Worm (Caenorhabditis elegans) whole organism, mixed stage, embryonic: Measurements from ENCODE around the gene col-90.

Experiments used
- ces-1 ChIP-seq: fragments of 150-350 bp; optimal IDR thresholded peaks from 2 replicates; lab custom pipeline; 2014; ENCODE audit warnings: missing biosample characterization, missing genetic modification reagents, missing genetic modification characterization
- elt-1 ChIP-seq: sonication (generic microtip); optimal IDR thresholded peaks from 2 replicates; lab custom pipeline; 2017; ENCODE audit warnings: missing genetic modification characterization, mild to moderate bottlenecking, missing compliant biosample characterization, antibody characterized with exemption, moderate library complexity, borderline replicate concordance; ENCODE audit not compliant: insufficient read depth
- ham-2 ChIP-seq: fragments of 200-800 bp; sonication (Bioruptor generic); optimal IDR thresholded peaks from 2 replicates; lab custom pipeline; 2018; ENCODE audit warnings: mild to moderate bottlenecking, missing genetic modification characterization, missing compliant biosample characterization
- hlh-1 ChIP-seq: fragments of 150-350 bp; optimal IDR thresholded peaks from 2 replicates; lab custom pipeline; 2014; ENCODE audit warnings: missing biosample characterization, missing genetic modification reagents, missing genetic modification characterization
- lsy-2 ChIP-seq: fragments of 150-350 bp; optimal IDR thresholded peaks from 2 replicates; lab custom pipeline; 2014; ENCODE audit warnings: missing biosample characterization, missing genetic modification characterization
- mep-1 ChIP-seq: fragments of 150-350 bp; optimal IDR thresholded peaks from 2 replicates; lab custom pipeline; 2017; ENCODE audit warnings: missing biosample characterization, missing genetic modification reagents, missing genetic modification characterization, inconsistent platforms
- nhr-2 ChIP-seq: fragments of 150-350 bp; optimal IDR thresholded peaks from 2 replicates; lab custom pipeline; 2014; ENCODE audit warnings: missing biosample characterization, missing genetic modification characterization
- nhr-237 ChIP-seq: fragments of 150-350 bp; optimal IDR thresholded peaks from 2 replicates; lab custom pipeline; 2014; ENCODE audit warnings: missing biosample characterization, missing genetic modification characterization
- nhr-28 ChIP-seq: fragments of 150-350 bp; optimal IDR thresholded peaks from 2 replicates; lab custom pipeline; 2014; ENCODE audit warnings: missing biosample characterization, missing genetic modification characterization
- pha-4 ChIP-seq: fragments of 150-350 bp; optimal IDR thresholded peaks from 2 replicates; lab custom pipeline; 2018; ENCODE audit warnings: missing biosample characterization, missing genetic modification reagents, missing genetic modification characterization
- sem-2 ChIP-seq: fragments of 200-800 bp; sonication (Bioruptor generic); optimal IDR thresholded peaks from 2 replicates; lab custom pipeline; 2018; ENCODE audit warnings: mild to moderate bottlenecking, missing genetic modification characterization, missing compliant biosample characterization
- unc-39 ChIP-seq: fragments of 150-350 bp; optimal IDR thresholded peaks from 2 replicates; lab custom pipeline; 2014; ENCODE audit warnings: missing biosample characterization, missing genetic modification characterization

DNA sequence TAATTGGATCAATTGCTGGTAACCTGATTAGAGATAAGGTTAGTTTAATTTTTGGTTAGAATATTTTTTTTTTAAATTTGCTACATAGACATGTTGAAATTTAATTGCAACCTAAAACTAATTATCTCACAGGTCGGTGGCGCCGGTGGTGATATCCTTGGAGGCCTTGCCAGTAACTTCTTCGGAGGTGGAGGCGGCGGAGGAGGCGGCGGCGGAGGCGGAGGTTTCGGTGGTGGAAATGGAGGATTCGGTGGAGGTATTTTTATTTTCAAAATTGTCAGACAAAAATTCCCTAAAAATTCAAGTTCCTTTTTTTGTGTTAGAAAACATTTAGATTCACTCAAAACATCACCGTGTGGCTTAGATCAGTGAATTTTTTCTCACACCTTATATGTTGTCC is 32.6 kb downstream of the col-90 start:
- TF ChIP-seq ces-1 (GFP tag; lab: Kevin White, UChicago) (no peak), mep-1 (tag; lab: Kevin White, UChicago) (no peak), unc-39 (tag; lab: Kevin White, UChicago) (no peak), pha-4 (tag; lab: Kevin White, UChicago) (no peak), nhr-2 (tag; lab: Kevin White, UChicago) (no peak), lsy-2 (tag; lab: Kevin White, UChicago) (no peak), sem-2 (GFP tag; lab: Kevin White, UChicago) (no peak), hlh-1 (tag; lab: Kevin White, UChicago) (no peak), ham-2 (GFP tag; lab: Kevin White, UChicago) (no peak), nhr-28 (tag; lab: Kevin White, UChicago) (no peak), elt-1 (tag; lab: Kevin White, UChicago) (no peak), nhr-237 (no peak)
